Worm (Caenorhabditis elegans) whole organism, L4 larva: ENCODE data around the gene F23H11.2.

Experiments used
- F44E2.7 ChIP-seq: fragments of 200-800 bp; sonication (Bioruptor generic); IDR thresholded peaks from 2 replicates; pipeline ENCODE4 v2.1.2; 2022; ENCODE audit warnings: missing genetic modification characterization, missing compliant biosample characterization
- F49E8.2 ChIP-seq: sonication (generic microtip); optimal IDR thresholded peaks from 2 replicates; lab custom pipeline; 2016; ENCODE audit warnings: missing compliant biosample characterization, mild to moderate bottlenecking, missing genetic modification characterization, borderline replicate concordance
- Y48G9A.11 ChIP-seq: fragments of 200-800 bp; sonication (Bioruptor generic); IDR thresholded peaks from 2 replicates; pipeline ENCODE4 v1.3.6; 2022; ENCODE audit warnings: missing genetic modification reagents, missing genetic modification characterization, missing compliant biosample characterization
- Y5F2A.4 ChIP-seq: fragments of 200-800 bp; sonication (Bioruptor generic); optimal IDR thresholded peaks from 2 replicates; lab custom pipeline; 2018; ENCODE audit warnings: mild to moderate bottlenecking, missing genetic modification characterization, missing compliant biosample characterization
- ZK337.2 ChIP-seq: fragments of 200-800 bp; sonication (Bioruptor generic); IDR thresholded peaks from 2 replicates; pipeline ENCODE4 v1.3.6; 2022; ENCODE audit warnings: missing genetic modification reagents, missing genetic modification characterization, missing compliant biosample characterization
- aha-1 ChIP-seq: fragments of 150-350 bp; peaks from one replicate; lab custom pipeline; 2014; ENCODE audit warnings: missing biosample characterization, missing genetic modification characterization
- ama-1 ChIP-seq: fragments of 150-350 bp; optimal IDR thresholded peaks from 2 replicates; lab custom pipeline; 2014; ENCODE audit warnings: inconsistent platforms, mixed read lengths
- ceh-44 ChIP-seq: fragments of 200-800 bp; sonication (Bioruptor generic); IDR thresholded peaks from 2 replicates; pipeline ENCODE4 v1.3.6; 2022; ENCODE audit warnings: missing genetic modification reagents, missing genetic modification characterization, missing compliant biosample characterization
- ceh-62 ChIP-seq: sonication (generic microtip); optimal IDR thresholded peaks from 2 replicates; lab custom pipeline; 2017; ENCODE audit warnings: missing biosample characterization, missing genetic modification characterization
- cey-2 ChIP-seq: sonication (generic microtip); optimal IDR thresholded peaks from 3 replicates; lab custom pipeline; 2017; ENCODE audit warnings: missing genetic modification characterization, mild to moderate bottlenecking, missing compliant biosample characterization, antibody characterized with exemption, borderline replicate concordance; ENCODE audit not compliant: insufficient read depth
- ctbp-1 ChIP-seq: fragments of 200-800 bp; sonication (Bioruptor generic); IDR thresholded peaks from 2 replicates; pipeline ENCODE4 v1.3.6; 2022; ENCODE audit warnings: missing genetic modification reagents, missing genetic modification characterization, missing compliant biosample characterization
- daf-16 ChIP-seq, 3 experiments: sonication (generic microtip); optimal IDR thresholded peaks; 2 replicates each; lab custom pipeline; 2016 to 2017; ENCODE audit warnings: missing genetic modification characterization in 3 of 3, missing genetic modification reagents in 3 of 3, mild to moderate bottlenecking in 2 of 3, missing compliant biosample characterization in 2 of 3, missing biosample characterization in 1 of 3, moderate library complexity in 1 of 3
- daf-19 ChIP-seq: fragments of 200-800 bp; sonication (Bioruptor generic); conservative IDR thresholded peaks from 2 replicates; pipeline ENCODE4 v1.3.6; 2022; ENCODE audit warnings: missing genetic modification characterization, missing compliant biosample characterization
- daf-8 ChIP-seq: fragments of 200-800 bp; sonication (Bioruptor generic); IDR thresholded peaks from 2 replicates; pipeline ENCODE4 v1.3.6; 2022; ENCODE audit warnings: missing genetic modification characterization, missing compliant biosample characterization
- dmd-6 ChIP-seq: fragments of 200-800 bp; sonication (Bioruptor generic); IDR thresholded peaks from 2 replicates; pipeline ENCODE4 v1.3.6; 2022; ENCODE audit warnings: missing genetic modification reagents, missing genetic modification characterization, missing compliant biosample characterization
- dpl-1 ChIP-seq: fragments of 150-350 bp; optimal IDR thresholded peaks from 2 replicates; lab custom pipeline; 2014; ENCODE audit warnings: missing biosample characterization, missing genetic modification reagents, missing genetic modification characterization
- dve-1 ChIP-seq: sonication (generic microtip); optimal IDR thresholded peaks from 2 replicates; lab custom pipeline; 2017; ENCODE audit warnings: antibody characterized with exemption, mild to moderate bottlenecking, missing genetic modification characterization, missing compliant biosample characterization; ENCODE audit not compliant: insufficient read depth
- hlh-11 ChIP-seq: fragments of 200-800 bp; sonication (Bioruptor generic); optimal IDR thresholded peaks from 2 replicates; lab custom pipeline; 2018; ENCODE audit warnings: mild to moderate bottlenecking, missing genetic modification characterization, missing compliant biosample characterization
- hlh-30 ChIP-seq: sonication (generic microtip); optimal IDR thresholded peaks from 2 replicates; lab custom pipeline; 2017; ENCODE audit warnings: antibody characterized with exemption, mild to moderate bottlenecking, missing genetic modification characterization, missing compliant biosample characterization; ENCODE audit not compliant: insufficient read depth
- hmg-1.1 ChIP-seq: fragments of 200-800 bp; sonication (Bioruptor generic); IDR thresholded peaks from 2 replicates; pipeline ENCODE4 v1.3.6; 2022; ENCODE audit warnings: missing genetic modification reagents, missing genetic modification characterization, missing compliant biosample characterization
- lin-29 ChIP-seq: fragments of 200-800 bp; sonication (Bioruptor generic); IDR thresholded peaks from 2 replicates; pipeline ENCODE4 v1.3.6; 2022; ENCODE audit warnings: missing genetic modification reagents, missing genetic modification characterization, missing compliant biosample characterization
- lin-38 ChIP-seq: fragments of 200-800 bp; sonication (Bioruptor generic); IDR thresholded peaks from 2 replicates; pipeline ENCODE4 v1.3.6; 2022; ENCODE audit warnings: missing genetic modification reagents, missing genetic modification characterization, missing compliant biosample characterization
- lsy-2 ChIP-seq, 2 experiments: fragments of 150-350 bp in 1 of 2; sonication (generic microtip) in 1 of 2; optimal IDR thresholded peaks; 2 replicates each; lab custom pipeline; 2014 to 2017; ENCODE audit warnings: missing biosample characterization in 2 of 2, missing genetic modification characterization in 2 of 2
- mep-1 ChIP-seq: fragments of 150-350 bp; sonication (generic microtip); optimal IDR thresholded peaks from 3 replicates; lab custom pipeline; 2014; ENCODE audit warnings: missing biosample characterization, missing genetic modification characterization
- mes-2 ChIP-seq: sonication (generic microtip); optimal IDR thresholded peaks from 2 replicates; lab custom pipeline; 2016; ENCODE audit warnings: missing genotype, mild to moderate bottlenecking, missing genetic modification characterization, missing compliant biosample characterization; ENCODE audit not compliant: poor library complexity, severe bottlenecking
- nhr-102 ChIP-seq: sonication (generic microtip); optimal IDR thresholded peaks from 2 replicates; lab custom pipeline; 2016; ENCODE audit warnings: mild to moderate bottlenecking, missing genetic modification characterization, moderate library complexity, missing compliant biosample characterization
- nhr-11 ChIP-seq: fragments of 150-350 bp; optimal IDR thresholded peaks from 2 replicates; lab custom pipeline; 2014; ENCODE audit warnings: missing biosample characterization, missing genetic modification characterization
- nhr-237 ChIP-seq: sonication (generic microtip); optimal IDR thresholded peaks from 2 replicates; lab custom pipeline; 2017; ENCODE audit warnings: missing biosample characterization, missing genetic modification characterization
- nhr-25 ChIP-seq: sonication (generic microtip); optimal IDR thresholded peaks from 2 replicates; lab custom pipeline; 2017; ENCODE audit warnings: missing genetic modification characterization, mild to moderate bottlenecking, missing compliant biosample characterization, antibody characterized with exemption, moderate library complexity, borderline replicate concordance; ENCODE audit not compliant: insufficient read depth
- nhr-28 ChIP-seq: fragments of 150-350 bp; optimal IDR thresholded peaks from 2 replicates; lab custom pipeline; 2014; ENCODE audit warnings: missing biosample characterization, missing genetic modification characterization
- nhr-48 ChIP-seq: sonication (generic microtip); optimal IDR thresholded peaks from 2 replicates; lab custom pipeline; 2016; ENCODE audit warnings: mild to moderate bottlenecking, missing genetic modification characterization, missing compliant biosample characterization
- nhr-6 ChIP-seq: fragments of 150-350 bp; optimal IDR thresholded peaks from 2 replicates; lab custom pipeline; 2014; ENCODE audit warnings: missing biosample characterization, missing genetic modification characterization
- nhr-76 ChIP-seq: fragments of 150-350 bp; optimal IDR thresholded peaks from 2 replicates; lab custom pipeline; 2014; ENCODE audit warnings: missing biosample characterization, missing genetic modification characterization
- pha-4 ChIP-seq, 2 experiments: fragments of 150-350 bp in 1 of 2; fragments of 200-800 bp in 1 of 2; sonication (Bioruptor generic) in 1 of 2; IDR thresholded peaks in 1 of 2; optimal IDR thresholded peaks in 1 of 2; 2 replicates each; pipeline versions ENCODE4 v1.3.6 to Lab custom; 2014 to 2022; ENCODE audit warnings: missing genetic modification characterization in 2 of 2, missing genetic modification reagents in 2 of 2, missing biosample characterization in 1 of 2, missing compliant biosample characterization in 1 of 2
- pqm-1 ChIP-seq: sonication (generic microtip); optimal IDR thresholded peaks from 2 replicates; lab custom pipeline; 2017; ENCODE audit warnings: missing biosample characterization, missing genetic modification characterization
- set-16 ChIP-seq: fragments of 200-800 bp; sonication (Bioruptor generic); IDR thresholded peaks from 2 replicates; pipeline ENCODE4 v1.3.6; 2022; ENCODE audit warnings: missing genetic modification reagents, missing genetic modification characterization, missing compliant biosample characterization
- skn-1 ChIP-seq: fragments of 150-350 bp; optimal IDR thresholded peaks from 2 replicates; lab custom pipeline; 2014; ENCODE audit warnings: missing biosample characterization, missing genetic modification characterization
- tag-97 ChIP-seq: fragments of 200-800 bp; sonication (Bioruptor generic); IDR thresholded peaks from 2 replicates; pipeline ENCODE4 v1.3.6; 2022; ENCODE audit warnings: missing genetic modification characterization, missing compliant biosample characterization
- tra-1 ChIP-seq: fragments of 200-800 bp; sonication (Bioruptor generic); IDR thresholded peaks from 2 replicates; pipeline ENCODE4 v1.3.6; 2022; ENCODE audit warnings: missing genetic modification reagents, missing genetic modification characterization, missing compliant biosample characterization
- unc-130 ChIP-seq: sonication (generic microtip); optimal IDR thresholded peaks from 2 replicates; lab custom pipeline; 2016; ENCODE audit warnings: missing genetic modification reagents, missing genetic modification characterization, missing compliant biosample characterization
- unc-62 ChIP-seq, 3 experiments: fragments of 150-350 bp in 1 of 3; sonication (generic microtip); optimal IDR thresholded peaks in 2 of 3; peaks in 1 of 3; 1 replicate in 1 of 3; 2 replicates in 2 of 3; lab custom pipeline; 2014 to 2017; ENCODE audit warnings: missing biosample characterization in 3 of 3, missing genetic modification characterization in 3 of 3, missing genetic modification reagents in 3 of 3, missing genotype in 1 of 3
- zag-1 ChIP-seq: fragments of 150-350 bp; optimal IDR thresholded peaks from 2 replicates; lab custom pipeline; 2014; ENCODE audit warnings: missing biosample characterization, missing genetic modification characterization

Gene F23H11.2

ce11 chrIII:901600-902250, 6.2 kb downstream of the F23H11.2 start:
- TF ChIP-seq daf-16 (GFP tag; optimal IDR thresholded peaks at IDR 0.05; lab: Kevin White, UChicago): no peak
- peak; percentile 17 for TF ChIP-seq daf-16 (tag; optimal IDR thresholded peaks at IDR 0.05; lab: Kevin White, UChicago)
- TF ChIP-seq hlh-30 (tag; lab: Kevin White, UChicago): no peak
- no peak for TF ChIP-seq tra-1
- TF ChIP-seq F49E8.2 (tag; lab: Kevin White, UChicago): no peak
- TF ChIP-seq hmg-1.1 (GFP tag; lab: Robert Waterston, UW): no peak
- peak; percentile 38 for TF ChIP-seq hlh-11 (tag; lab: Kevin White, UChicago)
- peak; percentile 70 for TF ChIP-seq dpl-1
- TF ChIP-seq zag-1: no peak
- no peak for TF ChIP-seq ctbp-1 (GFP tag; lab: Robert Waterston, UW)
- no peak for TF ChIP-seq nhr-237 (tag; lab: Kevin White, UChicago)
- TF ChIP-seq aha-1 (tag; lab: Kevin White, UChicago): peak; percentile 98
- TF ChIP-seq pqm-1 (tag; lab: Kevin White, UChicago): peak; percentile 19
- no peak for TF ChIP-seq ZK337.2 (GFP tag; lab: Robert Waterston, UW)
- TF ChIP-seq F44E2.7 (GFP tag; lab: Robert Waterston, UW): no peak
- no peak for TF ChIP-seq unc-130 (GFP tag; lab: Kevin White, UChicago)
- TF ChIP-seq nhr-11 (tag; lab: Kevin White, UChicago): no peak
- TF ChIP-seq unc-62 (GFP tag; optimal IDR thresholded peaks at IDR 0.05 in 1 of 2; lab: Kevin White, UChicago): peak in 1 of 2 experiments; percentile 87
- no peak for TF ChIP-seq unc-62 (tag; optimal IDR thresholded peaks at IDR 0.05; lab: Kevin White, UChicago)
- no peak for TF ChIP-seq ceh-62 (tag; lab: Kevin White, UChicago)
- TF ChIP-seq lsy-2 (tag; optimal IDR thresholded peaks at IDR 0.05; lab: Kevin White, UChicago): peak in 1 of 2 experiments; percentile 33
- peak; percentile 92 for TF ChIP-seq lin-38
- no peak for TF ChIP-seq ceh-44 (GFP tag; lab: Robert Waterston, UW)
- no peak for TF ChIP-seq skn-1 (tag; lab: Kevin White, UChicago)
- TF ChIP-seq nhr-102: no peak
- TF ChIP-seq Y5F2A.4: no peak
- no peak for TF ChIP-seq lin-29 (GFP tag; lab: Robert Waterston, UW)
- TF ChIP-seq mes-2: peak; percentile 26
- no peak for TF ChIP-seq nhr-6 (tag; lab: Kevin White, UChicago)
- no peak for TF ChIP-seq ama-1 (lab: Kevin White, UChicago)
- TF ChIP-seq nhr-76: no peak
- no peak for TF ChIP-seq daf-8 (GFP tag; lab: Robert Waterston, UW)
- TF ChIP-seq mep-1 (tag; lab: Kevin White, UChicago): peak; percentile 6
- peak; percentile 20; the same call in 1 of the 2 replicates for TF ChIP-seq Y48G9A.11
- TF ChIP-seq nhr-25: no peak
- TF ChIP-seq set-16: no peak
- peak; percentile 14 for TF ChIP-seq nhr-48 (tag; lab: Kevin White, UChicago)
- TF ChIP-seq tag-97: no peak
- no peak for TF ChIP-seq cey-2 (tag; lab: Kevin White, UChicago)
- peak; percentile 27 for TF ChIP-seq dve-1 (tag; lab: Kevin White, UChicago)
- peak; percentile 5 for TF ChIP-seq nhr-28 (tag; lab: Kevin White, UChicago)
- TF ChIP-seq dmd-6: peak; percentile 54
- TF ChIP-seq pha-4 (GFP tag; IDR thresholded peaks at IDR 0.05; lab: Robert Waterston, UW): no peak
- TF ChIP-seq pha-4 (tag; optimal IDR thresholded peaks at IDR 0.05; lab: Kevin White, UChicago): peak; percentile 0
- 0 out of 2 replicates have a peak, but pooled peaks have one; percentile 34 for TF ChIP-seq daf-19 (GFP tag; lab: Robert Waterston, UW)
